Fruit fly (Drosophila melanogaster): ENCODE data around the gene pdgy.

pdgy gene

dm6 chrX:14952097-14952844 lies 1.1 kb downstream of the pdgy start:
- TF ChIP-seq CG3281 (GFP tag; optimal IDR thresholded peaks at IDR 0.05): peak; percentile 5
- peak; percentile 19 for TF ChIP-seq Atf-2 (GFP tag; optimal IDR thresholded peaks at IDR 0.05)
- no peak for TF ChIP-seq CG1832 (GFP tag; optimal IDR thresholded peaks at IDR 0.05)
- TF ChIP-seq croc (GFP tag; conservative IDR thresholded peaks at IDR 0.05): peak; percentile 43; the same call in 1 of the 3 replicates
- TF ChIP-seq CG33557 (GFP tag; optimal IDR thresholded peaks at IDR 0.05): no peak
- no peak for TF ChIP-seq eyg (GFP tag; optimal IDR thresholded peaks at IDR 0.05)
- peak; percentile 67; the same call in 2 of the 3 replicates for TF ChIP-seq zfh1 (GFP tag; IDR thresholded peaks at IDR 0.05)
- no peak for TF ChIP-seq Dref (GFP tag; IDR thresholded peaks at IDR 0.05)
- TF ChIP-seq phol (tag; optimal IDR thresholded peaks at IDR 0.05): peak; percentile 65
- peak; percentile 43 for TF ChIP-seq CG10366 (GFP tag; IDR thresholded peaks at IDR 0.05)
- TF ChIP-seq CG12104 (GFP tag; optimal IDR thresholded peaks at IDR 0.05): no peak
- no peak for TF ChIP-seq tx (GFP tag; optimal IDR thresholded peaks at IDR 0.05)
- TF ChIP-seq CG9876 (GFP tag; optimal IDR thresholded peaks at IDR 0.05): no peak
- peak; percentile 2 for TF ChIP-seq Mad (GFP tag; optimal IDR thresholded peaks at IDR 0.05)
- TF ChIP-seq fd102C (GFP tag; optimal IDR thresholded peaks at IDR 0.05): no peak
- peak; percentile 17 for TF ChIP-seq CG12942 (GFP tag; optimal IDR thresholded peaks at IDR 0.05)
- peak; percentile 43; the same call in 1 of the 3 replicates for TF ChIP-seq so (GFP tag; IDR thresholded peaks at IDR 0.05)
- TF ChIP-seq CG1233 (GFP tag; optimal IDR thresholded peaks at IDR 0.05): peak; percentile 5
- peak; percentile 90 for TF ChIP-seq kni (GFP tag; optimal IDR thresholded peaks at IDR 0.05)
- no peak for TF ChIP-seq CG8478 (optimal IDR thresholded peaks at IDR 0.05)
- no peak for TF ChIP-seq CG14965 (GFP tag; optimal IDR thresholded peaks at IDR 0.05; ENCODE audit: borderline replicate concordance)
- TF ChIP-seq CG1024 (GFP tag; IDR thresholded peaks at IDR 0.05): 0 out of 2 replicates have a peak, but pooled peaks have one; percentile 10
- TF ChIP-seq kay (GFP tag; optimal IDR thresholded peaks at IDR 0.05): no peak
- TF ChIP-seq CG10979 (tag; optimal IDR thresholded peaks at IDR 0.05): peak; percentile 64
- no peak for TF ChIP-seq z (GFP tag; IDR thresholded peaks at IDR 0.05)
- TF ChIP-seq Sry-β (GFP tag; optimal IDR thresholded peaks at IDR 0.05): no peak
- no peak for TF ChIP-seq CG8290 (GFP tag; optimal IDR thresholded peaks at IDR 0.05)
- TF ChIP-seq CG8290 (tag; optimal IDR thresholded peaks at IDR 0.05): peak in 1 of 2 experiments; percentile 41
- TF ChIP-seq Atf6 (GFP tag; IDR thresholded peaks at IDR 0.05): no peak
- TF ChIP-seq Lhr (GFP tag; optimal IDR thresholded peaks at IDR 0.05): no peak
- peak; percentile 22 for TF ChIP-seq CG1602 (GFP tag; optimal IDR thresholded peaks at IDR 0.05)
- TF ChIP-seq Eip74EF (GFP tag; optimal IDR thresholded peaks at IDR 0.05): peak in 1 of 2 experiments; percentile 61
- TF ChIP-seq CG17328 (GFP tag; IDR thresholded peaks at IDR 0.05): peak; percentile 64
- no peak for TF ChIP-seq Dad (GFP tag; optimal IDR thresholded peaks at IDR 0.05)
- no peak for TF ChIP-seq CG33213 (GFP tag; optimal IDR thresholded peaks at IDR 0.05)
- no peak for TF ChIP-seq CkIIα-i1 (GFP tag; IDR thresholded peaks at IDR 0.05)
- no peak for TF ChIP-seq CG10274 (GFP tag; optimal IDR thresholded peaks at IDR 0.05)
- no peak for TF ChIP-seq odd (GFP tag; optimal IDR thresholded peaks at IDR 0.05)
- peak; percentile 29 for TF ChIP-seq CG8944 (GFP tag; optimal IDR thresholded peaks at IDR 0.05)
- TF ChIP-seq CG9437 (GFP tag; optimal IDR thresholded peaks at IDR 0.05): peak; percentile 65
- no peak for TF ChIP-seq D19B (GFP tag; optimal IDR thresholded peaks at IDR 0.05)
- no peak for TF ChIP-seq CG10147 (GFP tag; optimal IDR thresholded peaks at IDR 0.05)
- TF ChIP-seq CG15073 (GFP tag; optimal IDR thresholded peaks at IDR 0.05): no peak
- no peak for TF ChIP-seq HLH54F (GFP tag; optimal IDR thresholded peaks at IDR 0.05)
- TF ChIP-seq CG10959 (GFP tag; IDR thresholded peaks at IDR 0.05): 0 out of 2 replicates have a peak, but pooled peaks have one; percentile 36
- no peak for TF ChIP-seq CG2199 (GFP tag; IDR thresholded peaks at IDR 0.05)
- peak; percentile 9 for TF ChIP-seq CG11398 (GFP tag; optimal IDR thresholded peaks at IDR 0.05)
- no peak for TF ChIP-seq HmgZ (tag; optimal IDR thresholded peaks at IDR 0.05)
- TF ChIP-seq CG17385 (GFP tag; optimal IDR thresholded peaks at IDR 0.05): peak; percentile 48
- TF ChIP-seq hth (optimal IDR thresholded peaks at IDR 0.05): no peak

Data from whole organism, embryonic.